Fruit fly (Drosophila melanogaster): ENCODE results near the gene bond.

The bond gene

dm6 chr3R:22580546-22580945 lies 30.1 kb downstream of the bond start, which contains the start of gene CSN6 (continued):
- TF ChIP-seq HmgD (GFP tag; optimal IDR thresholded peaks at IDR 0.05) (peak; percentile 68), CG31388 (GFP tag; optimal IDR thresholded peaks at IDR 0.05) (no peak), CG17829 (tag; optimal IDR thresholded peaks at IDR 0.05) (peak; percentile 46), knrl (GFP tag; IDR thresholded peaks at IDR 0.05; ENCODE audit: partially characterized antibody) (peak; percentile 85), Dref (GFP tag; IDR thresholded peaks at IDR 0.05) (peak; percentile 93), NFAT (GFP tag; IDR thresholded peaks at IDR 0.05) (no peak), CTCF (GFP tag; optimal IDR thresholded peaks at IDR 0.05) (peak; percentile 25), hkb (optimal IDR thresholded peaks at IDR 0.05) (peak; percentile 29), hkb (GFP tag; IDR thresholded peaks at IDR 0.05) (no peak), chif (GFP tag; optimal IDR thresholded peaks at IDR 0.05) (no peak), Sin3A (optimal IDR thresholded peaks at IDR 0.05) (peak; percentile 37), CG1602 (GFP tag; optimal IDR thresholded peaks at IDR 0.05) (no peak), CG2116 (GFP tag; optimal IDR thresholded peaks at IDR 0.05) (peak; percentile 55), gsb-n (tag; optimal IDR thresholded peaks at IDR 0.05) (no peak), klu (GFP tag; IDR thresholded peaks at IDR 0.05) (no peak), CG12391 (tag; optimal IDR thresholded peaks at IDR 0.05) (no peak), CG15073 (GFP tag; optimal IDR thresholded peaks at IDR 0.05) (no peak), Scr (GFP tag; IDR thresholded peaks at IDR 0.05; ENCODE audit: partially characterized antibody) (peak; percentile 82), CG15514 (GFP tag; optimal IDR thresholded peaks at IDR 0.05) (peak; percentile 74), nmo (GFP tag; optimal IDR thresholded peaks at IDR 0.05) (peak; percentile 27), CG10209 (GFP tag; optimal IDR thresholded peaks at IDR 0.05) (no peak), D19A (tag; optimal IDR thresholded peaks at IDR 0.05) (no peak), tgo (GFP tag; IDR thresholded peaks at IDR 0.05) (no peak), CG11247 (GFP tag; IDR thresholded peaks at IDR 0.05) (no peak), CG6791 (GFP tag; IDR thresholded peaks at IDR 0.05; ENCODE audit: partially characterized antibody) (peak; percentile 90), Pdp1 (GFP tag; optimal IDR thresholded peaks at IDR 0.05) (peak in 1 of 2 experiments; percentile 66), Sry-δ (GFP tag; optimal IDR thresholded peaks at IDR 0.05) (peak; percentile 91), CG43689 (GFP tag; IDR thresholded peaks at IDR 0.05) (no peak), Rfx (GFP tag; IDR thresholded peaks at IDR 0.05) (peak; percentile 62), Deaf1 (tag; optimal IDR thresholded peaks at IDR 0.05) (no peak), Dbx (GFP tag; IDR thresholded peaks at IDR 0.05) (peak; percentile 57; the same call in 2 of the 3 replicates), BEAF-32 (GFP tag; optimal IDR thresholded peaks at IDR 0.05) (peak; percentile 79), vnd (GFP tag; IDR thresholded peaks at IDR 0.05; ENCODE audit: partially characterized antibody) (peak; percentile 81), so (GFP tag; IDR thresholded peaks at IDR 0.05) (no peak), phol (tag; optimal IDR thresholded peaks at IDR 0.05) (peak; percentile 56), CG1603 (tag; optimal IDR thresholded peaks at IDR 0.05) (peak; percentile 71), Fer1 (GFP tag; optimal IDR thresholded peaks at IDR 0.05) (peak; percentile 20), odd (GFP tag; optimal IDR thresholded peaks at IDR 0.05) (no peak), Nf-YC (tag; optimal IDR thresholded peaks at IDR 0.05) (peak; percentile 68), Lhr (GFP tag; optimal IDR thresholded peaks at IDR 0.05) (peak; percentile 2), MESR4 (GFP tag; optimal IDR thresholded peaks at IDR 0.05) (peak; percentile 56), CG13287 (GFP tag; IDR thresholded peaks at IDR 0.05; ENCODE audit: partially characterized antibody) (peak; percentile 96), danr (GFP tag; IDR thresholded peaks at IDR 0.05) (no peak), Doc2 (GFP tag; IDR thresholded peaks at IDR 0.05) (no peak), gfzf (GFP tag; optimal IDR thresholded peaks at IDR 0.05) (peak; percentile 72), CG14860 (GFP tag; IDR thresholded peaks at IDR 0.05; ENCODE audit: partially characterized antibody) (peak; percentile 78), hb (GFP tag; IDR thresholded peaks at IDR 0.05; ENCODE audit: partially characterized antibody) (peak; percentile 88), CG17361 (GFP tag; IDR thresholded peaks at IDR 0.05) (peak; percentile 41; the same call in 1 of the 3 replicates), row (GFP tag; IDR thresholded peaks at IDR 0.05) (peak; percentile 18; the same call in 1 of the 3 replicates), Doc3 (GFP tag; IDR thresholded peaks at IDR 0.05; ENCODE audit: partially characterized antibody) (peak; percentile 60; the same call in 2 of the 3 replicates), CG2129 (GFP tag; IDR thresholded peaks at IDR 0.05; ENCODE audit: partially characterized antibody) (peak; percentile 58)

All from whole organism, embryonic.